Worm (Caenorhabditis elegans) whole organism, L4 larva: Measurements from ENCODE around the gene Y47D3B.4.

ENCODE experiments used
- R02D3.7 ChIP-seq: fragments of 150-350 bp; sonication (generic microtip); optimal IDR thresholded peaks from 3 replicates; lab custom pipeline; 2014; ENCODE audit warnings: missing biosample characterization, missing genetic modification characterization
- ama-1 ChIP-seq: fragments of 150-350 bp; optimal IDR thresholded peaks from 2 replicates; lab custom pipeline; 2014; ENCODE audit warnings: inconsistent platforms, mixed read lengths
- ceh-28 ChIP-seq: fragments of 150-350 bp; optimal IDR thresholded peaks from 2 replicates; lab custom pipeline; 2014; ENCODE audit warnings: missing biosample characterization, missing genetic modification reagents, missing genetic modification characterization
- ceh-82 ChIP-seq: sonication (generic microtip); optimal IDR thresholded peaks from 2 replicates; lab custom pipeline; 2017; ENCODE audit warnings: missing biosample characterization, missing genetic modification characterization
- egl-27 ChIP-seq: sonication (generic microtip); optimal IDR thresholded peaks from 3 replicates; lab custom pipeline; 2017; ENCODE audit warnings: missing biosample characterization, missing genetic modification reagents, missing genetic modification characterization
- hlh-30 ChIP-seq: sonication (generic microtip); optimal IDR thresholded peaks from 2 replicates; lab custom pipeline; 2017; ENCODE audit warnings: antibody characterized with exemption, mild to moderate bottlenecking, missing genetic modification characterization, missing compliant biosample characterization; ENCODE audit not compliant: insufficient read depth
- jun-1 ChIP-seq: fragments of 150-350 bp; optimal IDR thresholded peaks from 2 replicates; lab custom pipeline; 2014; ENCODE audit warnings: missing biosample characterization, missing genetic modification reagents, missing genetic modification characterization
- mxl-3 ChIP-seq: fragments of 200-800 bp; sonication (Bioruptor generic); optimal IDR thresholded peaks from 2 replicates; lab custom pipeline; 2018; ENCODE audit warnings: mild to moderate bottlenecking, missing genetic modification characterization, missing compliant biosample characterization
- nhr-237 ChIP-seq: sonication (generic microtip); optimal IDR thresholded peaks from 2 replicates; lab custom pipeline; 2017; ENCODE audit warnings: missing biosample characterization, missing genetic modification characterization
- nhr-76 ChIP-seq: fragments of 150-350 bp; optimal IDR thresholded peaks from 2 replicates; lab custom pipeline; 2014; ENCODE audit warnings: missing biosample characterization, missing genetic modification characterization
- snpc-4 ChIP-seq: fragments of 150-350 bp; optimal IDR thresholded peaks from 2 replicates; lab custom pipeline; 2014; ENCODE audit warnings: missing biosample characterization, missing genetic modification characterization
- unc-62 ChIP-seq, 3 experiments: fragments of 150-350 bp in 1 of 3; sonication (generic microtip); optimal IDR thresholded peaks in 2 of 3; peaks in 1 of 3; 1 replicate in 1 of 3; 2 replicates in 2 of 3; lab custom pipeline; 2014 to 2017; ENCODE audit warnings: missing biosample characterization in 3 of 3, missing genetic modification characterization in 3 of 3, missing genetic modification reagents in 3 of 3, missing genotype in 1 of 3

DNA sequence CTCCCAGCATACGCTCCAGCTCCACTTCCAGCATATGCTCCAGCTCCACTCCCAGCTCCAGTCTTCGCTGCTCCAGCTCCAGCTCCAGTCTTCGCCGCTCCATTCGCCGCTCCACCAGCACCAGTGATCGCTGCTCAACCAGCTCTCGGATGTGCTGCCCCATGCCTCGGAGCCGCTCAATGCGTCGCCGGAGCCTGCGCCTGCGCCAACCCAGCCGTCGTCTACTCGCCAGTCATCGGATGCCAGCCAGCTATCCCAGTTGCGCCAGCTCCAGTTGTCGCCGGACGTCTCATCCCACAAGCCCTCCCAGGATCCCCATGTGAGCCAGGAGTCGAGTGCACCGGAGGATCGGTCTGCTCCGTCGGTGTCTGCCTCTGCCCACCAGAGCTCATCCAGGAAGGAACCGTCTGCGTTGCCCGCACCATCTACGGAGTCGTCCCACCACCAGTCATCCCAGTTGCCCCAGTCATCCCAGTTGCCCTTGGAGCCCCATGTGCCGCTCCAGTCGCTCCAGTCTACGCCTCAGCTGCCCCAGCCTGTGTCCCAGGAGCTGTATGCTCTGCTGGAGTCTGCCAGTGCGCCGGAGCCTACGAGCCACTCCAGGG lies 22.5 kb downstream of the Y47D3B.4 start:
- TF ChIP-seq nhr-237 (tag; lab: Kevin White, UChicago): no peak
- TF ChIP-seq mxl-3 (GFP tag; lab: Kevin White, UChicago): no peak
- no peak for TF ChIP-seq ceh-28 (tag; lab: Kevin White, UChicago)
- no peak for TF ChIP-seq ama-1 (lab: Kevin White, UChicago)
- TF ChIP-seq unc-62 (GFP tag; optimal IDR thresholded peaks at IDR 0.05 in 1 of 2; lab: Kevin White, UChicago): no peak
- no peak for TF ChIP-seq unc-62 (tag; optimal IDR thresholded peaks at IDR 0.05; lab: Kevin White, UChicago)
- no peak for TF ChIP-seq jun-1 (tag; lab: Kevin White, UChicago)
- no peak for TF ChIP-seq ceh-82 (tag; lab: Kevin White, UChicago)
- no peak for TF ChIP-seq nhr-76 (tag; lab: Kevin White, UChicago)
- TF ChIP-seq snpc-4 (tag; lab: Kevin White, UChicago): no peak
- TF ChIP-seq R02D3.7 (tag; lab: Kevin White, UChicago): no peak
- TF ChIP-seq egl-27 (tag; lab: Kevin White, UChicago): no peak
- no peak for TF ChIP-seq hlh-30 (tag; lab: Kevin White, UChicago)
